Worm (Caenorhabditis elegans) whole organism, L2 larva: Measurements from ENCODE around the gene mam-6.

Experiments
- ZK546.5 ChIP-seq: sonication (generic microtip); optimal IDR thresholded peaks from 2 replicates; lab custom pipeline; 2017; ENCODE audit warnings: missing biosample characterization, missing genetic modification characterization
- aly-2 ChIP-seq: fragments of 150-350 bp; optimal IDR thresholded peaks from 2 replicates; lab custom pipeline; 2014; ENCODE audit warnings: missing biosample characterization, missing genetic modification characterization
- ama-1 ChIP-seq: fragments of 150-350 bp; optimal IDR thresholded peaks from 2 replicates; lab custom pipeline; 2018; ENCODE audit warnings: inconsistent platforms
- ceh-82 ChIP-seq: fragments of 150-350 bp; optimal IDR thresholded peaks from 2 replicates; lab custom pipeline; 2014; ENCODE audit warnings: missing biosample characterization, missing genetic modification characterization
- elt-1 ChIP-seq: fragments of 150-350 bp; optimal IDR thresholded peaks from 2 replicates; lab custom pipeline; 2014; ENCODE audit warnings: missing biosample characterization, missing genetic modification characterization
- lin-13 ChIP-seq: fragments of 150-350 bp; optimal IDR thresholded peaks from 2 replicates; lab custom pipeline; 2014; ENCODE audit warnings: missing biosample characterization, missing genetic modification reagents, missing genetic modification characterization
- lin-39 ChIP-seq: fragments of 150-350 bp; optimal IDR thresholded peaks from 2 replicates; lab custom pipeline; 2014; ENCODE audit warnings: missing biosample characterization, missing genetic modification reagents, missing genetic modification characterization
- mdl-1 ChIP-seq, 2 experiments: fragments of 150-350 bp in 1 of 2; sonication (generic microtip) in 1 of 2; optimal IDR thresholded peaks; 2 replicates each; lab custom pipeline; 2017; ENCODE audit warnings: missing biosample characterization in 2 of 2, missing genetic modification characterization in 2 of 2
- nhr-237 ChIP-seq: fragments of 150-350 bp; optimal IDR thresholded peaks from 2 replicates; lab custom pipeline; 2014; ENCODE audit warnings: missing biosample characterization, missing genetic modification characterization
- unc-39 ChIP-seq: fragments of 150-350 bp; optimal IDR thresholded peaks from 2 replicates; lab custom pipeline; 2014; ENCODE audit warnings: missing biosample characterization, missing genetic modification characterization
- unc-62 ChIP-seq: fragments of 150-350 bp; optimal IDR thresholded peaks from 2 replicates; lab custom pipeline; 2014; ENCODE audit warnings: missing biosample characterization, missing genetic modification reagents, missing genetic modification characterization
- zag-1 ChIP-seq: fragments of 150-350 bp; optimal IDR thresholded peaks from 2 replicates; lab custom pipeline; 2014; ENCODE audit warnings: missing biosample characterization, missing genetic modification characterization

- TF ChIP-seq elt-1 (tag; lab: Kevin White, UChicago) (no peak), unc-62 (GFP tag; lab: Kevin White, UChicago) (no peak), ZK546.5 (tag; lab: Kevin White, UChicago) (no peak), ama-1 (lab: Kevin White, UChicago) (no peak), zag-1 (tag; lab: Kevin White, UChicago) (no peak), aly-2 (tag; lab: Kevin White, UChicago) (no peak), unc-39 (tag; lab: Kevin White, UChicago) (no peak), mdl-1 (tag; optimal IDR thresholded peaks at IDR 0.05; lab: Kevin White, UChicago) (no peak), ceh-82 (tag; lab: Kevin White, UChicago) (no peak), lin-39 (tag; lab: Kevin White, UChicago) (no peak), lin-13 (GFP tag; lab: Kevin White, UChicago) (no peak), nhr-237 (tag; lab: Kevin White, UChicago) (no peak)
These were observed 13.2 kb downstream of the mam-6 start, which contains the start of gene H03G16.7 for ce11 chrX:15055914-15056313.
